Worm (Caenorhabditis elegans): ENCODE results near the gene cnnm-3.

ce11 chrX:2996976-2997399 lies 48.7 kb downstream of the cnnm-3 start:
- peak; percentile 77 for TF ChIP-seq alr-1 (tag; optimal IDR thresholded peaks at IDR 0.05)
- TF ChIP-seq elt-3 (tag; optimal IDR thresholded peaks at IDR 0.05), result peak; percentile 55
- peak; percentile 85 for TF ChIP-seq dmd-4 (tag; optimal IDR thresholded peaks at IDR 0.05)
- peak; percentile 98 for TF ChIP-seq nhr-77 (tag; optimal IDR thresholded peaks at IDR 0.05)
- no peak for TF ChIP-seq elt-1 (tag; optimal IDR thresholded peaks at IDR 0.05)
- peak; percentile 99 for TF ChIP-seq lin-13 (GFP tag; optimal IDR thresholded peaks at IDR 0.05)
- TF ChIP-seq ama-1 (optimal IDR thresholded peaks at IDR 0.05), result no peak
- peak; percentile 75 for TF ChIP-seq blmp-1 (tag; optimal IDR thresholded peaks at IDR 0.05; ENCODE audit: insufficient read depth)
- peak; percentile 81 for TF ChIP-seq ZK546.5 (tag; optimal IDR thresholded peaks at IDR 0.05)
- TF ChIP-seq nhr-11 (tag; optimal IDR thresholded peaks at IDR 0.05), result peak; percentile 89
